Worm (Caenorhabditis elegans): ENCODE data around the gene dyf-4.

dyf-4 gene

ce11 chrV:12537505-12537904 is 12.0 kb upstream of the dyf-4 start:
- TF ChIP-seq nhr-11 (tag; optimal IDR thresholded peaks at IDR 0.05) (no peak), nhr-129 (tag; optimal IDR thresholded peaks at IDR 0.05) (no peak), nhr-12 (tag; optimal IDR thresholded peaks at IDR 0.05) (no peak), lsy-2 (tag; optimal IDR thresholded peaks at IDR 0.05) (peak in 1 of 2 experiments; percentile 4), fos-1 (tag; optimal IDR thresholded peaks at IDR 0.05) (peak; percentile 32), zag-1 (tag; optimal IDR thresholded peaks at IDR 0.05) (no peak), gmeb-1 (tag; optimal IDR thresholded peaks at IDR 0.05) (no peak), unc-55 (GFP tag; optimal IDR thresholded peaks at IDR 0.05) (no peak), Y55F3AM.14 (GFP tag; optimal IDR thresholded peaks at IDR 0.05) (no peak), snpc-4 (tag; optimal IDR thresholded peaks at IDR 0.05) (no peak), nhr-21 (tag; optimal IDR thresholded peaks at IDR 0.05) (peak; percentile 62), skn-1 (tag; optimal IDR thresholded peaks at IDR 0.05) (no peak), ztf-4 (tag; optimal IDR thresholded peaks at IDR 0.05) (no peak), sem-4 (tag; optimal IDR thresholded peaks at IDR 0.05) (peak; percentile 38), nhr-23 (tag; optimal IDR thresholded peaks at IDR 0.05) (no peak), dmd-4 (tag; optimal IDR thresholded peaks at IDR 0.05) (no peak), egl-27 (tag; optimal IDR thresholded peaks at IDR 0.05) (peak; percentile 70), blmp-1 (tag; optimal IDR thresholded peaks at IDR 0.05; ENCODE audit: insufficient read depth) (peak; percentile 59), sma-9 (GFP tag; optimal IDR thresholded peaks at IDR 0.05) (peak; percentile 63), sma-9 (tag; optimal IDR thresholded peaks at IDR 0.05) (no peak), nhr-10 (tag; optimal IDR thresholded peaks at IDR 0.05) (no peak), unc-62 (GFP tag; optimal IDR thresholded peaks at IDR 0.05) (no peak)

ce11 chrV:12536409-12537038 is 11.0 kb upstream of the dyf-4 start:
- TF ChIP-seq ceh-82 (tag; optimal IDR thresholded peaks at IDR 0.05) (no peak), blmp-1 (tag; optimal IDR thresholded peaks at IDR 0.05; ENCODE audit: insufficient read depth) (no peak), sma-9 (GFP tag; optimal IDR thresholded peaks at IDR 0.05) (no peak), sma-9 (tag; optimal IDR thresholded peaks at IDR 0.05) (no peak), crh-2 (tag; optimal IDR thresholded peaks at IDR 0.05) (peak; percentile 37), ztf-4 (tag; optimal IDR thresholded peaks at IDR 0.05) (no peak), zag-1 (tag; optimal IDR thresholded peaks at IDR 0.05) (no peak), ztf-1 (GFP tag; conservative IDR thresholded peaks at IDR 0.05) (no peak), F13H6.1 (tag; optimal IDR thresholded peaks at IDR 0.05) (peak; percentile 2), ama-1 (optimal IDR thresholded peaks at IDR 0.05) (no peak), dmd-4 (tag; optimal IDR thresholded peaks at IDR 0.05) (no peak), lin-11 (tag; optimal IDR thresholded peaks at IDR 0.05) (no peak), nhr-77 (tag; optimal IDR thresholded peaks at IDR 0.05) (no peak), nhr-237 (tag; optimal IDR thresholded peaks at IDR 0.05) (no peak), gmeb-1 (tag; optimal IDR thresholded peaks at IDR 0.05) (no peak), unc-62 (GFP tag; optimal IDR thresholded peaks at IDR 0.05) (no peak), sma-3 (GFP tag; optimal IDR thresholded peaks at IDR 0.05) (peak; percentile 8), ZK546.5 (tag; optimal IDR thresholded peaks at IDR 0.05) (no peak), sem-4 (tag; optimal IDR thresholded peaks at IDR 0.05) (no peak), C34F6.9 (tag; optimal IDR thresholded peaks at IDR 0.05) (no peak), nhr-25 (tag; optimal IDR thresholded peaks at IDR 0.05) (peak; percentile 30), elt-3 (tag; optimal IDR thresholded peaks at IDR 0.05) (no peak), fos-1 (tag; optimal IDR thresholded peaks at IDR 0.05) (peak; percentile 26), egl-27 (tag; optimal IDR thresholded peaks at IDR 0.05) (no peak), Y55F3AM.14 (GFP tag; optimal IDR thresholded peaks at IDR 0.05) (no peak), unc-55 (GFP tag; optimal IDR thresholded peaks at IDR 0.05) (no peak), skn-1 (tag; optimal IDR thresholded peaks at IDR 0.05) (no peak), nhr-10 (tag; optimal IDR thresholded peaks at IDR 0.05) (no peak), mdl-1 (tag; optimal IDR thresholded peaks at IDR 0.05) (no peak), aly-2 (tag; optimal IDR thresholded peaks at IDR 0.05) (no peak), snpc-4 (tag; optimal IDR thresholded peaks at IDR 0.05) (no peak), nhr-11 (tag; optimal IDR thresholded peaks at IDR 0.05) (no peak), nhr-21 (tag; optimal IDR thresholded peaks at IDR 0.05) (no peak), mab-5 (tag; optimal IDR thresholded peaks at IDR 0.05) (no peak), unc-39 (tag; optimal IDR thresholded peaks at IDR 0.05) (no peak), lsy-2 (tag; optimal IDR thresholded peaks at IDR 0.05) (peak in 1 of 2 experiments; percentile 17), lin-39 (tag; optimal IDR thresholded peaks at IDR 0.05) (no peak), nhr-129 (tag; optimal IDR thresholded peaks at IDR 0.05) (peak; percentile 32), mbf-1 (tag; optimal IDR thresholded peaks at IDR 0.05) (no peak), peb-1 (tag; optimal IDR thresholded peaks at IDR 0.05) (no peak), nhr-23 (tag; optimal IDR thresholded peaks at IDR 0.05) (no peak), R02D3.7 (tag; optimal IDR thresholded peaks at IDR 0.05) (no peak), nhr-12 (tag; optimal IDR thresholded peaks at IDR 0.05) (no peak), alr-1 (tag; optimal IDR thresholded peaks at IDR 0.05) (no peak), ztf-11 (tag; optimal IDR thresholded peaks at IDR 0.05) (no peak), lin-13 (GFP tag; optimal IDR thresholded peaks at IDR 0.05) (no peak), elt-1 (tag; optimal IDR thresholded peaks at IDR 0.05) (no peak), nhr-6 (tag; optimal IDR thresholded peaks at IDR 0.05) (no peak), ceh-16 (tag; optimal IDR thresholded peaks at IDR 0.05) (no peak)

Data from whole organism, L2 larva.